Worm (Caenorhabditis elegans): Measurements from ENCODE around the gene F27E5.5.

- no peak for TF ChIP-seq snpc-4 (tag; optimal IDR thresholded peaks at IDR 0.05)
- no peak for TF ChIP-seq nhr-76 (tag; optimal IDR thresholded peaks at IDR 0.05)
- TF ChIP-seq elt-1 (tag; optimal IDR thresholded peaks at IDR 0.05), result no peak
- TF ChIP-seq fos-1 (tag; optimal IDR thresholded peaks at IDR 0.05), result no peak
- no peak for TF ChIP-seq daf-12 (tag; optimal IDR thresholded peaks at IDR 0.05)
- no peak for TF ChIP-seq nhr-28 (tag; optimal IDR thresholded peaks at IDR 0.05)
These were observed 15.8 kb upstream of the F27E5.5 start for ce11 chrII:10147502-10147901.

Data from whole organism, L3 larva.